Fruit fly (Drosophila melanogaster) whole organism, embryonic: ENCODE results near the gene CG31191.

Source experiments
- Atf6 ChIP-seq: fragments of 200-800 bp; sonication (Bioruptor generic); IDR thresholded peaks from 2 replicates; pipeline ENCODE4 v1.3.6; 2022; ENCODE audit warnings: missing biosample characterization, missing genetic modification characterization
- BEAF-32 ChIP-seq: fragments of 200-800 bp; sonication (Bioruptor generic); optimal IDR thresholded peaks from 3 replicates; lab custom pipeline; 2017; ENCODE audit warnings: missing biosample characterization, missing genetic modification characterization, mild to moderate bottlenecking, moderate library complexity, missing genetic modification reagents
- CG10274 ChIP-seq: fragments of 200-800 bp; sonication (Bioruptor generic); optimal IDR thresholded peaks from 3 replicates; lab custom pipeline; 2017; ENCODE audit warnings: missing biosample characterization, mild to moderate bottlenecking, missing genetic modification characterization
- CG10366 ChIP-seq: fragments of 200-800 bp; sonication (Bioruptor generic); IDR thresholded peaks from 2 replicates; pipeline ENCODE4 v1.3.6; 2022; ENCODE audit warnings: missing biosample characterization, missing genetic modification characterization
- CG12942 ChIP-seq: fragments of 200-800 bp; sonication (Bioruptor generic); optimal IDR thresholded peaks from 3 replicates; lab custom pipeline; 2016; ENCODE audit warnings: missing biosample characterization, missing genetic modification characterization
- CG14441 ChIP-seq: fragments of 200-800 bp; sonication (Bioruptor generic); IDR thresholded peaks from 2 replicates; pipeline ENCODE4 v1.3.6; 2022; ENCODE audit warnings: missing biosample characterization, missing genetic modification characterization
- CG16815 ChIP-seq: fragments of 200-800 bp; sonication (Bioruptor generic); optimal IDR thresholded peaks from 3 replicates; lab custom pipeline; 2017; ENCODE audit warnings: missing biosample characterization, mild to moderate bottlenecking, missing genetic modification characterization
- CG16863 ChIP-seq: fragments of 200-800 bp; sonication (Bioruptor generic); optimal IDR thresholded peaks from 3 replicates; lab custom pipeline; 2016; ENCODE audit warnings: missing biosample characterization, missing genetic modification characterization
- CG18011 ChIP-seq: fragments of 200-800 bp; sonication (Bioruptor generic); optimal IDR thresholded peaks from 2 replicates; lab custom pipeline; 2017; ENCODE audit warnings: missing biosample characterization, missing genetic modification characterization, mild to moderate bottlenecking, moderate library complexity, missing genotype
- CG2116 ChIP-seq: fragments of 200-800 bp; sonication (Bioruptor generic); optimal IDR thresholded peaks from 3 replicates; lab custom pipeline; 2018; ENCODE audit warnings: missing biosample characterization, mild to moderate bottlenecking, missing genetic modification characterization
- CG32532 ChIP-seq: fragments of 200-800 bp; sonication (Bioruptor generic); IDR thresholded peaks from 2 replicates; pipeline ENCODE4 v1.3.6; 2022; ENCODE audit warnings: missing biosample characterization, missing genetic modification characterization
- CG32772 ChIP-seq: fragments of 200-800 bp; sonication (Bioruptor generic); IDR thresholded peaks from 2 replicates; pipeline ENCODE4 v1.3.6; 2022; ENCODE audit warnings: missing biosample characterization, missing genetic modification characterization
- CG4707 ChIP-seq: fragments of 200-800 bp; sonication (Bioruptor generic); optimal IDR thresholded peaks from 2 replicates; lab custom pipeline; 2018; ENCODE audit warnings: missing biosample characterization, mild to moderate bottlenecking, missing genetic modification characterization, moderate library complexity
- CG5245 ChIP-seq: fragments of 200-800 bp; sonication (Bioruptor generic); optimal IDR thresholded peaks from 3 replicates; lab custom pipeline; 2016; ENCODE audit warnings: missing biosample characterization, missing genetic modification characterization
- CG8388 ChIP-seq: fragments of 200-800 bp; sonication (Bioruptor generic); optimal IDR thresholded peaks from 2 replicates; lab custom pipeline; 2019; ENCODE audit warnings: missing biosample characterization, mild to moderate bottlenecking, missing genetic modification characterization, moderate library complexity
- CG8765 ChIP-seq: fragments of 200-800 bp; sonication (Bioruptor generic); IDR thresholded peaks from 2 replicates; pipeline ENCODE4 v1.3.6; 2022; ENCODE audit warnings: missing biosample characterization, missing genetic modification characterization
- Dp ChIP-seq: fragments of 200-800 bp; sonication (Bioruptor generic); optimal IDR thresholded peaks from 2 replicates; lab custom pipeline; 2018; ENCODE audit warnings: missing biosample characterization, mild to moderate bottlenecking, missing genetic modification characterization, moderate library complexity
- E2f2 ChIP-seq: fragments of 200-800 bp; sonication (Bioruptor generic); IDR thresholded peaks from 2 replicates; pipeline ENCODE4 v1.3.6; 2022; ENCODE audit warnings: missing biosample characterization, missing genetic modification characterization
- Gsc ChIP-seq: fragments of 200-800 bp; sonication (Bioruptor generic); IDR thresholded peaks from 2 replicates; pipeline ENCODE4 v1.3.6; 2022; ENCODE audit warnings: missing biosample characterization, missing genetic modification characterization
- Gug ChIP-seq: fragments of 200-800 bp; sonication (Bioruptor generic); IDR thresholded peaks from 4 replicates; pipeline ENCODE4 v1.3.6; 2022; ENCODE audit warnings: missing biosample characterization, missing genetic modification characterization
- H2.0 ChIP-seq: fragments of 200-800 bp; sonication (Bioruptor generic); IDR thresholded peaks from 2 replicates; pipeline ENCODE4 v1.3.6; 2022; ENCODE audit warnings: missing biosample characterization, missing genetic modification characterization
- HmgD ChIP-seq: fragments of 200-800 bp; sonication (Bioruptor generic); optimal IDR thresholded peaks from 3 replicates; lab custom pipeline; 2016; ENCODE audit warnings: missing biosample characterization, missing genetic modification characterization
- Hr51 ChIP-seq, 2 experiments: fragments of 200-800 bp; sonication (Bioruptor generic); optimal IDR thresholded peaks; 2 replicates in 1 of 2; 3 replicates in 1 of 2; lab custom pipeline; 2016 to 2018; ENCODE audit warnings: missing biosample characterization in 2 of 2, missing genetic modification characterization in 2 of 2, mild to moderate bottlenecking in 1 of 2, moderate library complexity in 1 of 2
- Max ChIP-seq: fragments of 200-800 bp; sonication (Bioruptor generic); optimal IDR thresholded peaks from 2 replicates; lab custom pipeline; 2016; ENCODE audit warnings: missing biosample characterization, mild to moderate bottlenecking, missing genetic modification characterization
- Med ChIP-seq: fragments of 200-800 bp; sonication (Bioruptor generic); peaks from one replicate; lab custom pipeline; 2016; ENCODE audit warnings: missing biosample characterization, missing genetic modification characterization, mild to moderate bottlenecking, inconsistent platforms, moderate library complexity
- Mes4 ChIP-seq: fragments of 200-800 bp; sonication (Bioruptor generic); optimal IDR thresholded peaks from 2 replicates; lab custom pipeline; 2016; ENCODE audit warnings: missing biosample characterization, missing genetic modification characterization
- Nf-YA ChIP-seq: fragments of 200-800 bp; sonication (Bioruptor generic); IDR thresholded peaks from 2 replicates; pipeline ENCODE4 v1.3.6; 2022; ENCODE audit warnings: missing biosample characterization, missing genetic modification characterization
- Scr ChIP-seq: fragments of 200-800 bp; sonication (Bioruptor generic); IDR thresholded peaks from 2 replicates; pipeline ENCODE4 v1.3.6; 2022; ENCODE audit warnings: missing biosample characterization, missing genetic modification characterization; ENCODE audit not compliant: partially characterized antibody
- Stat92E ChIP-seq, 3 experiments: fragments of >200 bp in 2 of 3; fragments of 200-800 bp in 1 of 3; sonication (Bioruptor generic) in 1 of 3; optimal IDR thresholded peaks; 2 replicates each; lab custom pipeline; 2017 to 2019; ENCODE audit warnings: missing biosample characterization in 3 of 3, missing genetic modification characterization in 3 of 3, mild to moderate bottlenecking in 1 of 3, moderate library complexity in 1 of 3
- Xbp1 ChIP-seq: fragments of 200-800 bp; sonication (Bioruptor generic); optimal IDR thresholded peaks from 3 replicates; lab custom pipeline; 2016; ENCODE audit warnings: missing biosample characterization, mild to moderate bottlenecking, missing genetic modification characterization
- al ChIP-seq: fragments of 200-800 bp; sonication (Bioruptor generic); IDR thresholded peaks from 2 replicates; pipeline ENCODE4 v1.3.6; 2022; ENCODE audit warnings: missing biosample characterization, missing genetic modification characterization
- ase ChIP-seq: fragments of 200-800 bp; sonication (Bioruptor generic); IDR thresholded peaks from 3 replicates; pipeline ENCODE4 v1.3.6; 2022; ENCODE audit warnings: missing biosample characterization, missing genetic modification characterization
- bbx ChIP-seq: fragments of 200-800 bp; sonication (Bioruptor generic); IDR thresholded peaks from 2 replicates; pipeline ENCODE4 v1.3.6; 2022; ENCODE audit warnings: missing biosample characterization, missing genetic modification characterization; ENCODE audit not compliant: partially characterized antibody
- bowl ChIP-seq: fragments of 200-800 bp; sonication (Bioruptor generic); IDR thresholded peaks from 2 replicates; pipeline ENCODE4 v1.3.6; 2022; ENCODE audit warnings: missing biosample characterization, missing genetic modification characterization
- dysf ChIP-seq: fragments of 200-800 bp; sonication (Bioruptor generic); IDR thresholded peaks from 3 replicates; pipeline ENCODE4 v1.3.6; 2022; ENCODE audit warnings: missing biosample characterization, missing genetic modification characterization
- fd3F ChIP-seq: fragments of 200-800 bp; sonication (Bioruptor generic); optimal IDR thresholded peaks from 2 replicates; lab custom pipeline; 2018; ENCODE audit warnings: missing biosample characterization, mild to moderate bottlenecking, missing genetic modification characterization, moderate library complexity
- ind ChIP-seq: fragments of 200-800 bp; sonication (Bioruptor generic); optimal IDR thresholded peaks from 3 replicates; lab custom pipeline; 2016; ENCODE audit warnings: missing biosample characterization, missing genetic modification characterization
- jumu ChIP-seq: fragments of 200-800 bp; sonication (Bioruptor generic); optimal IDR thresholded peaks from 3 replicates; lab custom pipeline; 2016; ENCODE audit warnings: missing biosample characterization, missing genetic modification characterization
- nmo ChIP-seq: fragments of 200-800 bp; sonication (Bioruptor generic); optimal IDR thresholded peaks from 2 replicates; lab custom pipeline; 2018; ENCODE audit warnings: missing biosample characterization, mild to moderate bottlenecking, missing genetic modification characterization, moderate library complexity
- org-1 ChIP-seq: fragments of 200-800 bp; sonication (Bioruptor generic); optimal IDR thresholded peaks from 2 replicates; lab custom pipeline; 2017; ENCODE audit warnings: missing biosample characterization, missing genetic modification characterization
- pan ChIP-seq, 4 experiments: fragments of >200 bp in 3 of 4; fragments of 200-800 bp in 1 of 4; sonication (Bioruptor generic) in 1 of 4; optimal IDR thresholded peaks in 3 of 4; IDR thresholded peaks in 1 of 4; 2 replicates each; pipeline versions ENCODE4 v1.3.6 to Lab custom; 2017 to 2022; ENCODE audit warnings: missing biosample characterization in 2 of 4, missing genetic modification characterization in 2 of 4, mixed read lengths in 1 of 4
- sob ChIP-seq: fragments of 200-800 bp; sonication (Bioruptor generic); IDR thresholded peaks from 2 replicates; pipeline ENCODE4 v1.3.6; 2022; ENCODE audit warnings: missing biosample characterization, missing genetic modification characterization
- stc ChIP-seq: fragments of 200-800 bp; sonication (Bioruptor generic); IDR thresholded peaks from 2 replicates; pipeline ENCODE4 v1.3.6; 2022; ENCODE audit warnings: missing biosample characterization, missing genetic modification characterization
- twi ChIP-seq: fragments of 200-800 bp; optimal IDR thresholded peaks from 2 replicates; lab custom pipeline; 2019; ENCODE audit warnings: missing biosample characterization, mild to moderate bottlenecking, missing genetic modification characterization, moderate library complexity
- vfl ChIP-seq: fragments of 200-800 bp; sonication (Bioruptor generic); optimal IDR thresholded peaks from 2 replicates; lab custom pipeline; 2016; ENCODE audit warnings: missing biosample characterization, missing genetic modification characterization
- vvl ChIP-seq: fragments of 200-800 bp; sonication (Bioruptor generic); IDR thresholded peaks from 2 replicates; pipeline ENCODE4 v1.3.6; 2022; ENCODE audit warnings: missing biosample characterization, missing genetic modification characterization
- yki ChIP-seq: fragments of >200 bp; optimal IDR thresholded peaks from 3 replicates; lab custom pipeline; 2018

CG31191 gene

DNA sequence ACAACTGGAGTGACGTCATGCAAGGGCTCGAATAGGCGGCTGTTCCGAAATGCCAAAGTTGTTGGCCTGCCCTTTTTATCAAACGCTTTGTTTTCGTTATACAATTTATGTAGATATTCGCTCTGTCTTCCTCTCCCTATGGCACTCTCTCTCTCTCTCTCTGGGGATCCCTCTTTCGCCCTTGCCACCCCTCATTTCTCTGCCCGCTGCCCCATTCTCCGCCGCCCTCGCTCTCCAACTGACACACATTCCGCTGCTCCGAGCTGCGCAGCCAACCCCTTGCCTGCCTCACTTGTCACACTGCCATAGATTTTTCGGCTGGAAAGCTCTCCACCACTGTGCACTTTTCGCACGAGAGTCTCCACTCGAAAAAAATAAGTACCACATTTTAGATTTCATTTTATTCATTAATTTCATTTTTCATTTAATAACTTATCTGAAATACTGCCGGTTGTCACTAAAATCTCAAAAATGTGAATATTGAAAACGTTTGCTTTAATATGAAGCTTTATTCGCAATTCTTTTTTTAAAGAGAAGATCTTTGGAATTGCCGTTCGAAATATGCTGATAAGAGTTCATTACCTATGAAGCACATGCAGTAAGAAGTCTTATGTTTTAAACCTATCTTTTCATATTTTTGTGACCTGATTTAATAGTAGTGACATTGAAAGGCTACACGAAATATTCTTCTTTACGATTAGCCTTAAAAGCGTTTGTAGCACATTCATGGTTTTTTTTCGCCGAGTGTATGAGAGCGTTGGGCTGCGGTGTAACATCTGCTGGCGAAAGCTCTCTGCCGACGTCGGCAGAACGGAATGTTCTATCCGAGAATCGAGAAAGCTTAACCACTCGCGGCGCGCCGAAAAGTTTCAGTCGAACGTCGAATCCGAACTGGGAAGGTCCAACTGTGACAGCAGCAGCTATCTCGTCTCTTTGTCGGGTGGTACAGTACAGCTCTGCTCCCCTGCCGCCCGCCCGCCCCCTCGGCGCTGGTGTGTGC lies 11.8 kb upstream of the CG31191 start (continued):
- TF ChIP-seq CG4707 (GFP tag; lab: Kevin White, UChicago) (no peak), Max (peak; percentile 89), CG16815 (peak; percentile 78), CG2116 (GFP tag; lab: Kevin White, UChicago) (peak; percentile 39), sob (GFP tag; lab: Robert Waterston, UW) (0 out of 2 replicates have a peak, but pooled peaks have one; percentile 51), org-1 (GFP tag; lab: Kevin White, UChicago) (peak; percentile 91), ase (GFP tag; lab: Robert Waterston, UW) (0 out of 3 replicates have a peak, but pooled peaks have one; percentile 20), jumu (GFP tag; lab: Kevin White, UChicago) (peak; percentile 78), CG12942 (GFP tag; lab: Kevin White, UChicago) (peak; percentile 58), vfl (GFP tag; lab: Kevin White, UChicago) (peak; percentile 74), HmgD (peak; percentile 51), CG8765 (GFP tag; lab: Robert Waterston, UW) (peak; percentile 5; the same call in 1 of the 2 replicates), bbx (GFP tag; lab: Robert Waterston, UW) (peak; percentile 54; the same call in 1 of the 2 replicates), Xbp1 (peak; percentile 87), Stat92E (GFP tag; optimal IDR thresholded peaks at IDR 0.05; lab: Kevin White, UChicago) (no peak), CG16863 (peak; percentile 78), bowl (GFP tag; lab: Robert Waterston, UW) (no peak), Mes4 (GFP tag; lab: Kevin White, UChicago) (peak; percentile 38), ind (GFP tag; lab: Kevin White, UChicago) (peak; percentile 90), BEAF-32 (GFP tag; lab: Kevin White, UChicago) (no peak), H2.0 (no peak), yki (lab: Kevin White, UChicago) (peak; percentile 34), Med (GFP tag; lab: Kevin White, UChicago) (peak; percentile 92), twi (tag; lab: Kevin White, UChicago) (peak; percentile 73), CG32772 (GFP tag; lab: Robert Waterston, UW) (peak; percentile 54; the same call in 1 of the 2 replicates), nmo (GFP tag; lab: Kevin White, UChicago) (peak; percentile 90), stc (GFP tag; lab: Robert Waterston, UW) (no peak), dysf (GFP tag; lab: Robert Waterston, UW) (peak; percentile 78), al (GFP tag; lab: Robert Waterston, UW) (no peak; the same call in 1 of the 2 replicates), CG8388 (GFP tag; lab: Kevin White, UChicago) (peak; percentile 81), CG32532 (GFP tag; lab: Robert Waterston, UW) (peak; percentile 59), Nf-YA (no peak), Dp (GFP tag; lab: Kevin White, UChicago) (no peak), CG18011 (GFP tag; lab: Kevin White, UChicago) (peak; percentile 68), pan (optimal IDR thresholded peaks at IDR 0.05; lab: Kevin White, UChicago) (no peak), pan (GFP tag; optimal IDR thresholded peaks at IDR 0.05 in 1 of 2, IDR thresholded peaks at IDR 0.05 in 1 of 2) (peak in 1 of 2 experiments; percentile 67), Gsc (GFP tag; lab: Robert Waterston, UW) (no peak), Gug (GFP tag; lab: Robert Waterston, UW) (peak; percentile 65), Scr (GFP tag; lab: Robert Waterston, UW) (peak; percentile 44), vvl (peak; percentile 43; the same call in 1 of the 2 replicates), Hr51 (GFP tag; optimal IDR thresholded peaks at IDR 0.05; lab: Kevin White, UChicago) (peak; percentile 78 to 92), E2f2 (GFP tag; lab: Robert Waterston, UW) (peak; percentile 39; the same call in 1 of the 2 replicates), Atf6 (peak; percentile 66; the same call in 1 of the 2 replicates), CG10366 (GFP tag; lab: Robert Waterston, UW) (peak; percentile 30; the same call in 1 of the 2 replicates), CG10274 (peak; percentile 82), CG5245 (GFP tag; lab: Kevin White, UChicago) (peak; percentile 67), fd3F (GFP tag; lab: Kevin White, UChicago) (peak; percentile 78), CG14441 (peak; percentile 59)
